Fruit fly (Drosophila melanogaster) whole organism, wandering third instar larva: Measurements from ENCODE around the gene CG15814.

Experiments used
- Hr78 ChIP-seq: fragments of >200 bp; optimal IDR thresholded peaks from 2 replicates; lab custom pipeline; 2017; ENCODE audit warnings: missing biosample characterization, missing genetic modification characterization
- Hr83 ChIP-seq: fragments of 200-300 bp; sonication (Bioruptor generic); optimal IDR thresholded peaks from 2 replicates; lab custom pipeline; 2016; ENCODE audit warnings: missing biosample characterization, mild to moderate bottlenecking, missing genetic modification characterization, moderate library complexity; ENCODE audit not compliant: poor library complexity, severe bottlenecking
- Myc ChIP-seq: fragments of >200 bp; optimal IDR thresholded peaks from 2 replicates; lab custom pipeline; 2017
- fru ChIP-seq: fragments of 200-800 bp; sonication (Bioruptor generic); optimal IDR thresholded peaks from 3 replicates; lab custom pipeline; 2016; ENCODE audit warnings: missing biosample characterization, mild to moderate bottlenecking, missing genetic modification characterization
- h ChIP-seq: fragments of 200-800 bp; sonication (Bioruptor generic); optimal IDR thresholded peaks from 3 replicates; lab custom pipeline; 2016; ENCODE audit warnings: missing biosample characterization, mild to moderate bottlenecking, missing genetic modification characterization
- rgr ChIP-seq: fragments of 200-800 bp; sonication (Bioruptor generic); optimal IDR thresholded peaks from 3 replicates; lab custom pipeline; 2016; ENCODE audit warnings: missing biosample characterization, mild to moderate bottlenecking, missing genetic modification characterization
- woc ChIP-seq: sonication (Bioruptor generic); optimal IDR thresholded peaks from 2 replicates; lab custom pipeline; 2016; ENCODE audit warnings: missing biosample characterization, mild to moderate bottlenecking, missing genetic modification characterization

- no peak for TF ChIP-seq Hr83 (GFP tag; lab: Kevin White, UChicago)
- no peak for TF ChIP-seq h (GFP tag; lab: Kevin White, UChicago)
- no peak for TF ChIP-seq Myc (lab: Kevin White, UChicago)
- TF ChIP-seq Hr78 (GFP tag; lab: Kevin White, UChicago), result no peak
- TF ChIP-seq woc, result no peak
- TF ChIP-seq rgr, result no peak
- no peak for TF ChIP-seq fru (GFP tag; lab: Kevin White, UChicago)
Measured at dm6 chrX:17885295-17885694, 35.2 kb upstream of the CG15814 start.
